Fruit fly (Drosophila melanogaster): ENCODE measurements around the gene CG14221.

Gene CG14221

DNA sequence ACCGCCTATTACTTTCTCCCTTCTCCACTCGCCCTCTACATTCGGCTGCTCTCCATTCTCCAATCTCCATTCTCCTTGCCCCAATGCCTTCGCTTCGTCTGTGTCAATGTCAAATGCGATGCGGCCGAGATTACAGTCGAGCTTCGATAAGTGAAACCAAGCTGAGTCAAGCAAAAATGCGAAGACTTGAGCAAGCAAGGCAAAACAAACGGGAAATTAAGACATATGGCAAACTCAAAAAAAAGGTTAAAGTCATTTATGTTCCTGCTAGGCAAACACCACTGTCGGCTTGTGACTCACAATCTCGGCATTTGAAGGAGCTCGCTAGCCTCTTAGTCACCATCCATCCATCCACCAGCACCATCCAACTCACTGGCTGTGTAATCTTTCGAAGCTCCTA, 47.4 kb upstream of the CG14221 start (continued):
- TF ChIP-seq eg (GFP tag; IDR thresholded peaks at IDR 0.05) (peak; percentile 97), CG31627 (GFP tag; optimal IDR thresholded peaks at IDR 0.05) (peak; percentile 99), dsx (GFP tag; optimal IDR thresholded peaks at IDR 0.05; ENCODE audit: poor library complexity, severe bottlenecking) (peak; percentile 96), cyc (GFP tag; optimal IDR thresholded peaks at IDR 0.05) (peak; percentile 99), dac (GFP tag; optimal IDR thresholded peaks at IDR 0.05) (peak; percentile 96), CG11294 (GFP tag; IDR thresholded peaks at IDR 0.05) (peak; percentile 90), lz (GFP tag; optimal IDR thresholded peaks at IDR 0.05) (peak; percentile 99), Sox102F (GFP tag; optimal IDR thresholded peaks at IDR 0.05) (peak; percentile 99), Eip93F (GFP tag; optimal IDR thresholded peaks at IDR 0.05) (peak; percentile 99), Hr38 (GFP tag; optimal IDR thresholded peaks at IDR 0.05) (peak; percentile 86), CG6854 (GFP tag; optimal IDR thresholded peaks at IDR 0.05) (peak; percentile 98), svp (GFP tag) (peak; percentile 100), salr (GFP tag; optimal IDR thresholded peaks at IDR 0.05) (peak; percentile 94 to 97), CG1621 (tag; optimal IDR thresholded peaks at IDR 0.05) (peak; percentile 98)

DNA sequence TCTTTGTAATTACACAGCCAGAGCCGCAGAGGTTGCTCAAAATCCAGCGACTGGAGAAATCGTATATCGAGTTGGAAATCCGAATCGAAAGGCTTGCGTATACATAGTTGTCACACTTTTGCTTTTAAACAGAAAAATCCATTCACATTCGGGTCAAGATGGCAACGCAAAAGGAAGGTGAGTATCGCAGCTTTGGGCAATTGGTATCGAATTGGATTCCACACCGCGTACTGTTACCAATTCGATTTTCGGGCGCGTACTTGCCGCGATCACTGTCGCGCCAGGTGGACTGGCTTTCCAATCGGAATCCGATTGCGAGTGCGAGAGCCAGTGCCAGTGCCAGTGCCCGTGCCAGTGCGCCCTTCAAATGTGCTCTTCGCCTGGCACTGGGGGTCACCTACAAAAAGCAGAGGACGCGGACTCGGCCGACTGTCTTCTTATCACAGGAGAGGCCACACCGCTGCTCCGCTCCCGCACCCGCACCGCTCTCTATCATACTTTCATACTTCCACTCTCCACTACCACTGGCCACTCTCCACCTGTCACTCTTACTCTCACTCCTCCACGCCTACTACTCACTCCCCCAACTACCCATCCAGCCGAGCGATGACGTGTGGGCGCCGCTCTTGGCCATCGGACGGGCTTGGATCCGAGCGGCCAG, 46.5 kb upstream of the CG14221 start:
- no peak for TF ChIP-seq CG10631 (GFP tag; optimal IDR thresholded peaks at IDR 0.05)
- TF ChIP-seq svp (GFP tag) = peak; percentile 74
- TF ChIP-seq Blimp-1 (GFP tag; optimal IDR thresholded peaks at IDR 0.05) = peak; percentile 25

DNA sequence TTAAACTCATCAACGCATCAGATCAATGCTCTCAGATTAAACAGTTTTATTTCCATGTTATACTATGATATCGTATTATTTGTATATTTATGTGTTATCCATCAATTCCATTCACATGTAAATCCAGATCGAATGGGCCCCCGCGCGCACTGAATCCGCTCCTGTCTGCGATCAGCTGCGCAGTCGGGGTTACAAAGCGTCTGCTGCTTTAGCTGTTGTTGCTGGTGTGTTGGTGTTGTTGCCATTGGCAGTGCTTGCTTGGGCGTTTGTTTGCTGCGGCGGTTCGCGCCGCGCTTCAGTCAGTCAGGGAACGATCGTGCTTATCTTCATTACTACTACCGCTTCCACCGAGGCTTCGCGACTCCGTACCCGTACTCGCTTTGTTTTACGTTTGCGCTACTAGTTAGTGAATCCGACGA, 46.0 kb upstream of the CG14221 start, which contains the start of gene Zw:
Gene Zw (plus strand): TSS at position 262 of the 419 bp plus-strand sequence.
- peak; percentile 72 for TF ChIP-seq cyc (GFP tag; optimal IDR thresholded peaks at IDR 0.05)
- no peak for TF ChIP-seq CG6276 (GFP tag; optimal IDR thresholded peaks at IDR 0.05)
- TF ChIP-seq CG11294 (GFP tag; IDR thresholded peaks at IDR 0.05) = peak; percentile 34; the same call in 1 of the 2 replicates
- TF ChIP-seq CG6792 (GFP tag; optimal IDR thresholded peaks at IDR 0.05) = peak; percentile 49
- peak in 1 of 2 experiments; percentile 30 for TF ChIP-seq salr (GFP tag; optimal IDR thresholded peaks at IDR 0.05)
- no peak for TF ChIP-seq CG8319 (GFP tag; optimal IDR thresholded peaks at IDR 0.05)
- peak; percentile 2 for TF ChIP-seq spab (GFP tag; optimal IDR thresholded peaks at IDR 0.05)
- TF ChIP-seq Smox (GFP tag; optimal IDR thresholded peaks at IDR 0.05) = peak; percentile 57
- peak; percentile 15 to 31 for TF ChIP-seq ss (GFP tag; optimal IDR thresholded peaks at IDR 0.05)
- TF ChIP-seq net (GFP tag; optimal IDR thresholded peaks at IDR 0.05) = peak; percentile 44
- TF ChIP-seq fkh (GFP tag; optimal IDR thresholded peaks at IDR 0.05) = peak; percentile 44
- TF ChIP-seq vri (GFP tag; optimal IDR thresholded peaks at IDR 0.05) = peak; percentile 55
- peak; percentile 67 for TF ChIP-seq lz (GFP tag; optimal IDR thresholded peaks at IDR 0.05)
- peak; percentile 72 for TF ChIP-seq Met (GFP tag; optimal IDR thresholded peaks at IDR 0.05)
- peak; percentile 9 for TF ChIP-seq fd59A (GFP tag; optimal IDR thresholded peaks at IDR 0.05)
- peak; percentile 36 for TF ChIP-seq CG3032 (tag; optimal IDR thresholded peaks at IDR 0.05)
- peak; percentile 60 for TF ChIP-seq CG31627 (GFP tag; optimal IDR thresholded peaks at IDR 0.05)
- TF ChIP-seq fd85E (GFP tag; optimal IDR thresholded peaks at IDR 0.05) = no peak
- peak; percentile 39 for TF ChIP-seq CG6808 (GFP tag; optimal IDR thresholded peaks at IDR 0.05)
- peak; percentile 49 for TF ChIP-seq CG3919 (GFP tag; optimal IDR thresholded peaks at IDR 0.05)
- TF ChIP-seq Hr38 (GFP tag; optimal IDR thresholded peaks at IDR 0.05) = no peak
- TF ChIP-seq CG11902 (GFP tag; optimal IDR thresholded peaks at IDR 0.05) = peak; percentile 89
- TF ChIP-seq Hr39 (GFP tag; optimal IDR thresholded peaks at IDR 0.05) = peak; percentile 73
- TF ChIP-seq acj6 (GFP tag; optimal IDR thresholded peaks at IDR 0.05) = peak; percentile 41
- TF ChIP-seq Sox15 (GFP tag; optimal IDR thresholded peaks at IDR 0.05) = peak; percentile 19
- TF ChIP-seq Hr4 (GFP tag; optimal IDR thresholded peaks at IDR 0.05) = peak; percentile 59
- peak; percentile 53 for TF ChIP-seq Eip75B (GFP tag; optimal IDR thresholded peaks at IDR 0.05)
- TF ChIP-seq dac (GFP tag; optimal IDR thresholded peaks at IDR 0.05) = peak; percentile 16
- peak; percentile 67 for TF ChIP-seq pdm3 (GFP tag; optimal IDR thresholded peaks at IDR 0.05)
- TF ChIP-seq eg (GFP tag; IDR thresholded peaks at IDR 0.05) = peak; percentile 74
- peak; percentile 65 for TF ChIP-seq Sox14 (GFP tag; optimal IDR thresholded peaks at IDR 0.05)
- peak; percentile 40 for TF ChIP-seq CG10669 (GFP tag; optimal IDR thresholded peaks at IDR 0.05)
- peak; percentile 65 for TF ChIP-seq esn (GFP tag; optimal IDR thresholded peaks at IDR 0.05)
- TF ChIP-seq CG15336 (GFP tag; IDR thresholded peaks at IDR 0.05) = peak; percentile 43; the same call in 1 of the 2 replicates
- peak; percentile 49 for TF ChIP-seq Sox102F (GFP tag; optimal IDR thresholded peaks at IDR 0.05)
- peak; percentile 39 for TF ChIP-seq OdsH (GFP tag; optimal IDR thresholded peaks at IDR 0.05)
- peak; percentile 2 for TF ChIP-seq CG1621 (tag; optimal IDR thresholded peaks at IDR 0.05)
- peak; percentile 66 for TF ChIP-seq topi (GFP tag; optimal IDR thresholded peaks at IDR 0.05)
- peak; percentile 76 for TF ChIP-seq Eip78C (GFP tag)
